Fruit fly (Drosophila melanogaster): ENCODE measurements around the gene gudu.
A peak's percentile ranks its signal among the peaks of the same experiment; 100 is the strongest.

The gudu gene

DNA sequence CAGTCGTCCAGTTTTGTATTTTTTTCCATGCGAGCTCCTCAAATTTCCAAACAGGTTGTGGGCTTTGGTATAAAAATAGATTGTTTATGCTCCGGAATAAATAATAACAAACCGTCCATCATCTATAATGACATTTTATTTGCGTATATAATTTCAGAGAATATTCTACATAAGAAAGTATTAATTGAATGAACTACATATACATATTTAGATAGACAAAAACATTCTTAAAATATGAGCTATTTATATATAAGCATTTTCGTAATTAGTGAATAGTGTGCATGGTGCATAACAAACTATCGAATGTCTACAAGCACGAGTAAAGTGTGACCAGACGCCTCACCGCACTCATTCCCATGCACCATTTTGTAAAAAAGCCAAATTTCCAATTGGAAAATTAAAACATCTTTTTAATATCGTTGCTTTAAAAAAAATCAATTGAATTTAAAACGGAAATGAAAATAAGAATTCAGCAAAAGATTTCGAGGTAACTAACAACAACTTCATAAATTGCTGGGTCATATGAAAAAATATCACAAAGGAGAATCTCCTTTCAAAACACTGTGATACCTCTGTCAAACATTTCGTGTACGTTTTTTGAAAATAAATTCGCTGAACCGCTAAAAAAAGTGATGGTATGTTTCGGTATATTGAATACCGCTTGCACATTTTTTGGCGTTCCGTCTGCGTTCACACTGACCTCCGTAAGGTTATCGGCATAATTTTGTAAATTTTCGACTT lies 38.2 kb downstream of the gudu start, which contains the start of gene muc (continued):
- TF ChIP-seq gsb (GFP tag; IDR thresholded peaks at IDR 0.05) (no peak), exex (tag; optimal IDR thresholded peaks at IDR 0.05) (no peak), CG2712 (tag; optimal IDR thresholded peaks at IDR 0.05) (peak; percentile 54), CG6813 (GFP tag; optimal IDR thresholded peaks at IDR 0.05) (no peak), ham (GFP tag; IDR thresholded peaks at IDR 0.05) (no peak), CG1603 (tag; optimal IDR thresholded peaks at IDR 0.05) (peak; percentile 70), CG9932 (GFP tag; IDR thresholded peaks at IDR 0.05) (peak; percentile 72), CG11723 (GFP tag; optimal IDR thresholded peaks at IDR 0.05) (no peak), CG32767 (GFP tag; IDR thresholded peaks at IDR 0.05) (no peak), fd64A (GFP tag; optimal IDR thresholded peaks at IDR 0.05) (no peak), CG2129 (GFP tag; IDR thresholded peaks at IDR 0.05; ENCODE audit: partially characterized antibody) (peak; percentile 56), tup (GFP tag; optimal IDR thresholded peaks at IDR 0.05) (no peak), gcm2 (GFP tag; optimal IDR thresholded peaks at IDR 0.05) (no peak), prd (optimal IDR thresholded peaks at IDR 0.05) (no peak), prd (GFP tag; IDR thresholded peaks at IDR 0.05) (0 out of 3 replicates have a peak, but pooled peaks have one; percentile 19), CG7372 (GFP tag; IDR thresholded peaks at IDR 0.05) (0 out of 2 replicates have a peak, but pooled peaks have one; percentile 18), dan (GFP tag; IDR thresholded peaks at IDR 0.05) (no peak), CG6689 (GFP tag; IDR thresholded peaks at IDR 0.05) (peak; percentile 40), CG17186 (GFP tag; optimal IDR thresholded peaks at IDR 0.05) (peak; percentile 54), Adf1 (GFP tag; IDR thresholded peaks at IDR 0.05) (no peak), chm (GFP tag; IDR thresholded peaks at IDR 0.05) (peak; percentile 59; the same call in 1 of the 2 replicates), Atf6 (GFP tag; IDR thresholded peaks at IDR 0.05) (0 out of 2 replicates have a peak, but pooled peaks have one; percentile 38), ttk (GFP tag; IDR thresholded peaks at IDR 0.05) (no peak), CG34376 (GFP tag; optimal IDR thresholded peaks at IDR 0.05) (no peak), CG2116 (GFP tag; optimal IDR thresholded peaks at IDR 0.05) (peak; percentile 52), repo (GFP tag; optimal IDR thresholded peaks at IDR 0.05) (no peak), CG8388 (GFP tag; optimal IDR thresholded peaks at IDR 0.05) (no peak), PHDP (tag; optimal IDR thresholded peaks at IDR 0.05) (peak; percentile 32), CG2678 (tag; optimal IDR thresholded peaks at IDR 0.05) (peak; percentile 53), zen2 (GFP tag; IDR thresholded peaks at IDR 0.05; ENCODE audit: partially characterized antibody) (no peak), hkb (optimal IDR thresholded peaks at IDR 0.05) (peak; percentile 79), hkb (GFP tag; IDR thresholded peaks at IDR 0.05) (no peak), CG7786 (GFP tag; optimal IDR thresholded peaks at IDR 0.05) (no peak), Dfd (GFP tag; optimal IDR thresholded peaks at IDR 0.05) (peak in 1 of 2 experiments; percentile 43), CG3163 (GFP tag; optimal IDR thresholded peaks at IDR 0.05) (no peak), pros (GFP tag; optimal IDR thresholded peaks at IDR 0.05) (no peak), bigmax (GFP tag; optimal IDR thresholded peaks at IDR 0.05) (no peak), Taf1 (GFP tag; IDR thresholded peaks at IDR 0.05) (no peak), YL-1 (GFP tag; optimal IDR thresholded peaks at IDR 0.05) (no peak), CG17829 (tag; optimal IDR thresholded peaks at IDR 0.05) (peak; percentile 51), tx (GFP tag; optimal IDR thresholded peaks at IDR 0.05) (no peak), slou (GFP tag; optimal IDR thresholded peaks at IDR 0.05) (peak; percentile 41), unpg (GFP tag; optimal IDR thresholded peaks at IDR 0.05) (peak; percentile 44), Mrtf (GFP tag; IDR thresholded peaks at IDR 0.05) (no peak; the same call in 2 of the 3 replicates), pho (GFP tag; optimal IDR thresholded peaks at IDR 0.05) (peak; percentile 51), gsb-n (tag; optimal IDR thresholded peaks at IDR 0.05) (peak; percentile 23), Blimp-1 (GFP tag; optimal IDR thresholded peaks at IDR 0.05) (peak; percentile 21), dati (GFP tag; IDR thresholded peaks at IDR 0.05) (no peak), CG10147 (GFP tag; optimal IDR thresholded peaks at IDR 0.05) (peak; percentile 11), CG10565 (GFP tag; optimal IDR thresholded peaks at IDR 0.05) (no peak)

All from whole organism, embryonic.